Worm (Caenorhabditis elegans): Measurements from ENCODE around the gene Y37B11A.3.

The Y37B11A.3 gene

DNA sequence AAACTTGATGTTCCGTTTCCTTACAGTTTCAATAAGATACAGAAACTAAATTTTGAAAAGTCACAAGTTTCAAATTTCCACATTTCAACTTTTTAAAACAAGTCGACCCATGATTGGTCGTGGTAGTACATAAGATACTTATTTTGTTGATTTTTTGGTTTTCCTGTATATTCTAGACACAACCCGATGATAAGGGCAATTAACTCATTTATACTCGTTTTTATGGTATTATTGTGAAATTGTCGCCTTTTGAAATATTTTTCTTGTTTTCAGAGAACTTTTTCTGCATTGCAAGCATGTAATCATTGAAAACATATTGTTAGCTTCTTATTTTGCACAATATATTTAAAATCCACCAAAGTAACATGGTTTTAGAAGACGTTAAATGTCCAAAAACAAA, 26.8 kb upstream of the Y37B11A.3 start:
- TF ChIP-seq B0310.2 (tag; optimal IDR thresholded peaks at IDR 0.05): no peak
- no peak for TF ChIP-seq ceh-13 (GFP tag; optimal IDR thresholded peaks at IDR 0.05)
- no peak for TF ChIP-seq tbx-37 (GFP tag; conservative IDR thresholded peaks at IDR 0.05)
- no peak for TF ChIP-seq sea-1 (GFP tag; conservative IDR thresholded peaks at IDR 0.05)
- no peak for TF ChIP-seq ets-7 (tag; optimal IDR thresholded peaks at IDR 0.05)
- TF ChIP-seq tra-4 (tag; optimal IDR thresholded peaks at IDR 0.05): no peak
- TF ChIP-seq ama-1 (optimal IDR thresholded peaks at IDR 0.05): no peak
- TF ChIP-seq aly-1 (tag; optimal IDR thresholded peaks at IDR 0.05): no peak
- no peak for TF ChIP-seq pes-1 (GFP tag; IDR thresholded peaks at IDR 0.05)
- no peak for TF ChIP-seq ceh-36 (tag; optimal IDR thresholded peaks at IDR 0.05)
- no peak for TF ChIP-seq F13C5.2 (tag; optimal IDR thresholded peaks at IDR 0.05)
- TF ChIP-seq tbx-11 (GFP tag; IDR thresholded peaks at IDR 0.05): no peak
- TF ChIP-seq hnd-1 (tag; optimal IDR thresholded peaks at IDR 0.05): no peak
- no peak for TF ChIP-seq flt-1 (GFP tag; IDR thresholded peaks at IDR 0.05)
- TF ChIP-seq hmbx-1 (tag; optimal IDR thresholded peaks at IDR 0.05): no peak
- TF ChIP-seq scrt-1 (GFP tag; IDR thresholded peaks at IDR 0.05): no peak
- TF ChIP-seq hmg-4 (GFP tag; optimal IDR thresholded peaks at IDR 0.05): no peak

DNA sequence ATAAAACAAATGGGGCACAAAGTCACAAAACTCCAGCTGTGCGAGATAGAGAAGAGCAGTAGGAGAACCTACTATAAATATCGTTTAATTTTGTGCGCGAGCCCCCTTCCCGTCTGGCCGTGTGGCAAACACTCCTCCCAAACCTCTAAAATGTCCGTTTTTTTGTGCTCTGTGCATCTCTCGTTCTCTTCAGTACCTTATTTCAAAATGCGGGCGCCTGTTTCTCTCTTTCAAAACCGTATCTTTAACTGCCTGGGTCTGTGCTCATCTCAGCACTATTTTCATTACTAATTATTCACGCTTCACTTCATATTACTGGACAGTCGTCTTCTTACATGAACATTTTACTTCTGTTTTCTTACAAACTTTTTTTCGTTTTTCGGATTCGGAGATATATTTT, 24.9 kb upstream of the Y37B11A.3 start:
- TF ChIP-seq hnd-1 (tag; optimal IDR thresholded peaks at IDR 0.05): no peak
- TF ChIP-seq B0310.2 (tag; optimal IDR thresholded peaks at IDR 0.05): no peak
- TF ChIP-seq pes-1 (GFP tag; IDR thresholded peaks at IDR 0.05): no peak
- no peak for TF ChIP-seq aly-1 (tag; optimal IDR thresholded peaks at IDR 0.05)
- no peak for TF ChIP-seq tbx-11 (GFP tag; IDR thresholded peaks at IDR 0.05)
- no peak for TF ChIP-seq hmg-4 (GFP tag; optimal IDR thresholded peaks at IDR 0.05)
- no peak for TF ChIP-seq scrt-1 (GFP tag; IDR thresholded peaks at IDR 0.05)
- no peak for TF ChIP-seq ets-7 (tag; optimal IDR thresholded peaks at IDR 0.05)
- TF ChIP-seq ceh-36 (tag; optimal IDR thresholded peaks at IDR 0.05): no peak
- no peak for TF ChIP-seq F13C5.2 (tag; optimal IDR thresholded peaks at IDR 0.05)
- TF ChIP-seq sea-1 (GFP tag; conservative IDR thresholded peaks at IDR 0.05): no peak
- no peak for TF ChIP-seq tbx-37 (GFP tag; conservative IDR thresholded peaks at IDR 0.05)
- TF ChIP-seq flt-1 (GFP tag; IDR thresholded peaks at IDR 0.05): no peak
- TF ChIP-seq tra-4 (tag; optimal IDR thresholded peaks at IDR 0.05): no peak
- no peak for TF ChIP-seq ceh-13 (GFP tag; optimal IDR thresholded peaks at IDR 0.05)

DNA sequence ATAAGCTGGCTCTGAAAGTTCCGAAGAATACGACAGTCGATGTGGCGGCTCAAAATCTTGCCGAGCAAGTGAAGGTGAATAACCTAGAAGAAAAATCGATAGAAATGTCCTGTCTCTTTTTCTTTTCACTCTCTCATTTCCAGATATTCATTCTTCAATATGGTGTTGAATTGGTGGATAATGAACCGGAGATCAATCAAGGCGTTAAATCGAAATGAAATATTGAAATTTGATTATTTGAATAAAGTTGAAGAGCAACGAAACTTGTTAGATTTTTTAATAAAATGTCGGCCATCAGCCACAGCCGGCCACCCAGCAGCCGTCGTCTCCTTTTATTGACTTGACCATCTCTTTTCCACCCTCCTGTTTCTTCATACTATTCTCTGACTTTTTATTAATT, 21.6 kb upstream of the Y37B11A.3 start, which contains the start of gene R12B2.2:
Gene R12B2.2 (plus strand): TSS at position 301 of the 400 bp plus-strand sequence.
- no peak for TF ChIP-seq aly-1 (tag; optimal IDR thresholded peaks at IDR 0.05)
- no peak for TF ChIP-seq tbx-37 (GFP tag; conservative IDR thresholded peaks at IDR 0.05)
- no peak for TF ChIP-seq ceh-13 (GFP tag; optimal IDR thresholded peaks at IDR 0.05)
- no peak for TF ChIP-seq hmg-4 (GFP tag; optimal IDR thresholded peaks at IDR 0.05)
- TF ChIP-seq scrt-1 (GFP tag; IDR thresholded peaks at IDR 0.05): no peak
- TF ChIP-seq tra-4 (tag; optimal IDR thresholded peaks at IDR 0.05): no peak
- TF ChIP-seq sea-1 (GFP tag; conservative IDR thresholded peaks at IDR 0.05): no peak
- TF ChIP-seq flt-1 (GFP tag; IDR thresholded peaks at IDR 0.05): no peak
- TF ChIP-seq ama-1 (optimal IDR thresholded peaks at IDR 0.05): no peak
- TF ChIP-seq B0310.2 (tag; optimal IDR thresholded peaks at IDR 0.05): no peak
- TF ChIP-seq hnd-1 (tag; optimal IDR thresholded peaks at IDR 0.05): no peak
- TF ChIP-seq hmbx-1 (tag; optimal IDR thresholded peaks at IDR 0.05): no peak
- no peak for TF ChIP-seq F13C5.2 (tag; optimal IDR thresholded peaks at IDR 0.05)
- no peak for TF ChIP-seq ets-7 (tag; optimal IDR thresholded peaks at IDR 0.05)

DNA sequence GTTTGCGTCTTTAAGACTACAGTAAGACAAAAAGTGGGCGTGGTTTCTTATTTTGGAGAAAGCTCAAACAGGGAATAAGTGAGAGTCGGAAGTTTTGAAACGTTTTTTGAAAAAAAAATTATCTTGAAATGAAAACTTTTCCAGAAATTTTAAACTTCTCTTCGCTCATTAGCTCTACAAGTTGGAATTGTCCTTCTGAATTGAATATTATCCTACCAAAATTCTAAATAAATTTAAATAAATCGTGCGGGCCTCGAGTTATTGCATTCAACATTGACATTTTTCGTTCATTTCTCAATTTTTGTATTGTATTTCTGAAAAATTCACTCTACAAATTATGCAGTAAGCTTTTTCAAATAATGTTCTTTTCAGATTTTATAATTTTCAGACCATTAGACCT, 20.1 kb upstream of the Y37B11A.3 start, which contains the start of gene R12B2.3:
Gene R12B2.3 (plus strand): TSS at position 301 of the 400 bp plus-strand sequence.
- TF ChIP-seq ceh-36 (tag; optimal IDR thresholded peaks at IDR 0.05) (no peak), tbx-11 (GFP tag; IDR thresholded peaks at IDR 0.05) (no peak), flt-1 (GFP tag; IDR thresholded peaks at IDR 0.05) (no peak), hnd-1 (tag; optimal IDR thresholded peaks at IDR 0.05) (no peak), hmbx-1 (tag; optimal IDR thresholded peaks at IDR 0.05) (no peak), B0310.2 (tag; optimal IDR thresholded peaks at IDR 0.05) (no peak), scrt-1 (GFP tag; IDR thresholded peaks at IDR 0.05) (no peak), sea-1 (GFP tag; conservative IDR thresholded peaks at IDR 0.05) (no peak), tbx-37 (GFP tag; conservative IDR thresholded peaks at IDR 0.05) (no peak), ama-1 (optimal IDR thresholded peaks at IDR 0.05) (no peak), hmg-4 (GFP tag; optimal IDR thresholded peaks at IDR 0.05) (no peak), ets-7 (tag; optimal IDR thresholded peaks at IDR 0.05) (no peak), aly-1 (tag; optimal IDR thresholded peaks at IDR 0.05) (no peak), ceh-13 (GFP tag; optimal IDR thresholded peaks at IDR 0.05) (no peak), pes-1 (GFP tag; IDR thresholded peaks at IDR 0.05) (no peak), tra-4 (tag; optimal IDR thresholded peaks at IDR 0.05) (no peak), F13C5.2 (tag; optimal IDR thresholded peaks at IDR 0.05) (no peak)

DNA sequence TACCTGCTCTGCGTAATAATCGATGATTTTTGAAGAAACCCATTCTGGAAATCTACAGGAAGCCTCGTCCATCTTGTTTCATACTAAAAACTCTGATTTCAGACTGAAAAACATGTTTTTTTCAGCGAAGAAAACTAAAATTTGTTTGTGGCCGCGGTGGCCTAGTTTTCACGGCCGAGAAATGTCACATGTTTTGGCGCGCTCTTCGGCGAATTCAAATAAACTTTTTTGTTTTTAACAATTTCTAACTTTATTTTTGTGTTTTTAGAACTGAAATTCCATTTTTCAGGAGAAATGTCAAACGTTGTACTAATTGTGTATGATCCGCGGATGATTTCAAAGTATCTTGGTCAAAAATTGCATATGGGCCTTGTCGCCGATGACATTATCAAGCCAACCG, 17.8 kb upstream of the Y37B11A.3 start, which contains the start of the genes polq-1 and him-10:
Gene polq-1 (minus strand): TSS at position 190 of the 400 bp plus-strand sequence.
Gene him-10 (plus strand): TSS at position 290 of the 400 bp plus-strand sequence.
- no peak for TF ChIP-seq ets-7 (tag; optimal IDR thresholded peaks at IDR 0.05)
- no peak for TF ChIP-seq flt-1 (GFP tag; IDR thresholded peaks at IDR 0.05)
- no peak for TF ChIP-seq hnd-1 (tag; optimal IDR thresholded peaks at IDR 0.05)
- TF ChIP-seq B0310.2 (tag; optimal IDR thresholded peaks at IDR 0.05): no peak
- no peak for TF ChIP-seq pes-1 (GFP tag; IDR thresholded peaks at IDR 0.05)
- no peak for TF ChIP-seq F13C5.2 (tag; optimal IDR thresholded peaks at IDR 0.05)
- TF ChIP-seq aly-1 (tag; optimal IDR thresholded peaks at IDR 0.05): no peak
- TF ChIP-seq ceh-36 (tag; optimal IDR thresholded peaks at IDR 0.05): no peak
- no peak for TF ChIP-seq tbx-37 (GFP tag; conservative IDR thresholded peaks at IDR 0.05)
- no peak for TF ChIP-seq sea-1 (GFP tag; conservative IDR thresholded peaks at IDR 0.05)
- no peak for TF ChIP-seq tbx-11 (GFP tag; IDR thresholded peaks at IDR 0.05)
- no peak for TF ChIP-seq ama-1 (optimal IDR thresholded peaks at IDR 0.05)
- no peak for TF ChIP-seq scrt-1 (GFP tag; IDR thresholded peaks at IDR 0.05)
- TF ChIP-seq tra-4 (tag; optimal IDR thresholded peaks at IDR 0.05): no peak
- TF ChIP-seq hmbx-1 (tag; optimal IDR thresholded peaks at IDR 0.05): no peak
- TF ChIP-seq hmg-4 (GFP tag; optimal IDR thresholded peaks at IDR 0.05): no peak
- TF ChIP-seq ceh-13 (GFP tag; optimal IDR thresholded peaks at IDR 0.05): no peak

DNA sequence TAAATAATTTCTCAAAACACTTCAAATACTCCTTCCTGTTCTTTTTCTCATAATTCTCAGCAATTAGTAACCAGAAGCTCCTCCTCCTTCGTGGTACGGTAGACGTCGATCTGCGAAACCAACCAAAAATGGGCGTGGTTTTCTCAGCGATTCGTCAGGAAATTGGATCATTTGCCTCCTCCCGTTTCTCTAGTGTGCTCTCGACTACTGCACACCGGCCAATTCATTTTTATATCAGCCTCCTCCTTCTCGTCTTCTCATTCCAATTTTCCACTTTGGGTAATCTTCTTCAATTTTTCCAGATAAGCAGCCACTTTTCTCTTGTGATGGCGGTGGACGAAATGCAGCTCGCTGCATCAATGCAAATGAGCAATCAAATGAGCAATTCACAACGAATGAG, 13.6 kb upstream of the Y37B11A.3 start, which contains the start of gene ceh-10:
Gene ceh-10 (plus strand): TSS at position 301 of the 400 bp plus-strand sequence.
- TF ChIP-seq hmg-4 (GFP tag; optimal IDR thresholded peaks at IDR 0.05): no peak
- TF ChIP-seq tbx-37 (GFP tag; conservative IDR thresholded peaks at IDR 0.05): no peak
- TF ChIP-seq ets-7 (tag; optimal IDR thresholded peaks at IDR 0.05): no peak
- TF ChIP-seq hmbx-1 (tag; optimal IDR thresholded peaks at IDR 0.05): no peak
- no peak for TF ChIP-seq scrt-1 (GFP tag; IDR thresholded peaks at IDR 0.05)
- no peak for TF ChIP-seq pes-1 (GFP tag; IDR thresholded peaks at IDR 0.05)
- TF ChIP-seq ama-1 (optimal IDR thresholded peaks at IDR 0.05): no peak
- TF ChIP-seq tra-4 (tag; optimal IDR thresholded peaks at IDR 0.05): no peak
- no peak for TF ChIP-seq flt-1 (GFP tag; IDR thresholded peaks at IDR 0.05)
- TF ChIP-seq sea-1 (GFP tag; conservative IDR thresholded peaks at IDR 0.05): no peak
- TF ChIP-seq F13C5.2 (tag; optimal IDR thresholded peaks at IDR 0.05): no peak
- no peak for TF ChIP-seq B0310.2 (tag; optimal IDR thresholded peaks at IDR 0.05)
- no peak for TF ChIP-seq ceh-13 (GFP tag; optimal IDR thresholded peaks at IDR 0.05)
- TF ChIP-seq tbx-11 (GFP tag; IDR thresholded peaks at IDR 0.05): no peak
- no peak for TF ChIP-seq aly-1 (tag; optimal IDR thresholded peaks at IDR 0.05)
- TF ChIP-seq hnd-1 (tag; optimal IDR thresholded peaks at IDR 0.05): no peak
- no peak for TF ChIP-seq ceh-36 (tag; optimal IDR thresholded peaks at IDR 0.05)

Measured in whole organism, early embryonic.